Fruit fly (Drosophila melanogaster): ENCODE measurements around the gene CG32086.

- TF ChIP-seq usp (GFP tag; optimal IDR thresholded peaks at IDR 0.05) = no peak
- no peak for TF ChIP-seq pan (optimal IDR thresholded peaks at IDR 0.05)
These were observed 7.9 kb upstream of the CG32086 start for dm6 chr3L:11591803-11592202.

Measured in whole organism.